Fruit fly (Drosophila melanogaster) whole organism, embryonic: ENCODE results near the gene CG5808.
A peak's percentile ranks its signal among the peaks of the same experiment; 100 is the strongest.

ENCODE experiments used
- Blimp-1 ChIP-seq: fragments of 200-800 bp; sonication (Bioruptor generic); optimal IDR thresholded peaks from 3 replicates; lab custom pipeline; 2018; ENCODE audit warnings: missing biosample characterization, missing genetic modification characterization, mild to moderate bottlenecking, moderate library complexity, missing genetic modification reagents
- CG10267 ChIP-seq: fragments of 200-800 bp; sonication (Bioruptor generic); optimal IDR thresholded peaks from 2 replicates; lab custom pipeline; 2018; ENCODE audit warnings: missing biosample characterization, mild to moderate bottlenecking, missing genetic modification characterization, moderate library complexity
- CG10959 ChIP-seq: fragments of 200-800 bp; sonication (Bioruptor generic); IDR thresholded peaks from 2 replicates; pipeline ENCODE4 v1.3.6; 2022; ENCODE audit warnings: missing biosample characterization, missing genetic modification characterization
- CG11695 ChIP-seq: fragments of 200-800 bp; sonication (Bioruptor generic); IDR thresholded peaks from 3 replicates; pipeline ENCODE4 v1.3.6; 2022; ENCODE audit warnings: missing biosample characterization, missing genetic modification characterization
- CG12659 ChIP-seq: fragments of 200-800 bp; sonication (Bioruptor generic); optimal IDR thresholded peaks from 3 replicates; lab custom pipeline; 2017; ENCODE audit warnings: mild to moderate bottlenecking, missing biosample characterization, missing genetic modification reagents, missing genetic modification characterization
- CG13424 ChIP-seq: fragments of 200-800 bp; sonication (Bioruptor generic); optimal IDR thresholded peaks from 2 replicates; lab custom pipeline; 2019; ENCODE audit warnings: missing biosample characterization, mild to moderate bottlenecking, missing genetic modification characterization, moderate library complexity
- CG13894 ChIP-seq: fragments of 200-800 bp; sonication (Bioruptor generic); optimal IDR thresholded peaks from 3 replicates; lab custom pipeline; 2018; ENCODE audit warnings: missing biosample characterization, mild to moderate bottlenecking, missing genetic modification characterization, moderate library complexity
- CG14710 ChIP-seq: fragments of 200-800 bp; sonication (Bioruptor generic); optimal IDR thresholded peaks from 3 replicates; lab custom pipeline; 2019; ENCODE audit warnings: missing biosample characterization, mild to moderate bottlenecking, missing genetic modification characterization, moderate library complexity
- CG17802 ChIP-seq: fragments of 200-800 bp; sonication (Bioruptor generic); optimal IDR thresholded peaks from 2 replicates; lab custom pipeline; 2018; ENCODE audit warnings: missing biosample characterization, mild to moderate bottlenecking, missing genetic modification characterization, moderate library complexity
- CG2116 ChIP-seq: fragments of 200-800 bp; sonication (Bioruptor generic); optimal IDR thresholded peaks from 3 replicates; lab custom pipeline; 2018; ENCODE audit warnings: missing biosample characterization, mild to moderate bottlenecking, missing genetic modification characterization
- CG2120 ChIP-seq: fragments of 200-800 bp; sonication (Bioruptor generic); optimal IDR thresholded peaks from 3 replicates; lab custom pipeline; 2016; ENCODE audit warnings: missing biosample characterization, missing genetic modification characterization
- CG2129 ChIP-seq: fragments of 200-800 bp; sonication (Bioruptor generic); IDR thresholded peaks from 2 replicates; pipeline ENCODE4 v1.3.6; 2022; ENCODE audit warnings: missing biosample characterization, missing genetic modification characterization; ENCODE audit not compliant: partially characterized antibody
- CG32767 ChIP-seq: fragments of 200-800 bp; sonication (Bioruptor generic); IDR thresholded peaks from 2 replicates; pipeline ENCODE4 v1.3.6; 2022; ENCODE audit warnings: missing biosample characterization, missing genetic modification characterization
- CG4404 ChIP-seq: fragments of 200-800 bp; sonication (Bioruptor generic); IDR thresholded peaks from 2 replicates; pipeline ENCODE4 v1.3.6; 2022; ENCODE audit warnings: missing biosample characterization, missing genetic modification characterization
- CG4424 ChIP-seq: fragments of 200-800 bp; sonication (Bioruptor generic); optimal IDR thresholded peaks from 3 replicates; lab custom pipeline; 2016; ENCODE audit warnings: missing biosample characterization, missing genetic modification characterization
- CG4707 ChIP-seq: fragments of 200-800 bp; sonication (Bioruptor generic); optimal IDR thresholded peaks from 2 replicates; lab custom pipeline; 2018; ENCODE audit warnings: missing biosample characterization, mild to moderate bottlenecking, missing genetic modification characterization, moderate library complexity
- CG4730 ChIP-seq: fragments of 200-800 bp; sonication (Bioruptor generic); IDR thresholded peaks from 2 replicates; pipeline ENCODE4 v1.3.6; 2022; ENCODE audit warnings: missing biosample characterization, missing genetic modification characterization
- CG4820 ChIP-seq: fragments of 200-800 bp; sonication (Bioruptor generic); optimal IDR thresholded peaks from 3 replicates; lab custom pipeline; 2016; ENCODE audit warnings: missing biosample characterization, missing genetic modification characterization
- CG5245 ChIP-seq: fragments of 200-800 bp; sonication (Bioruptor generic); optimal IDR thresholded peaks from 3 replicates; lab custom pipeline; 2016; ENCODE audit warnings: missing biosample characterization, missing genetic modification characterization
- CG9609 ChIP-seq: fragments of 200-800 bp; sonication (Bioruptor generic); optimal IDR thresholded peaks from 3 replicates; lab custom pipeline; 2016; ENCODE audit warnings: missing biosample characterization, missing genetic modification characterization
- CTCF ChIP-seq: fragments of 200-800 bp; sonication (Bioruptor generic); optimal IDR thresholded peaks from 2 replicates; lab custom pipeline; 2017; ENCODE audit warnings: missing biosample characterization, mild to moderate bottlenecking, missing genetic modification characterization, moderate library complexity
- E2f1 ChIP-seq: fragments of 200-800 bp; sonication (Bioruptor generic); IDR thresholded peaks from 2 replicates; pipeline ENCODE4 v1.3.6; 2022; ENCODE audit warnings: missing biosample characterization, missing genetic modification characterization
- Hr78 ChIP-seq, 2 experiments: fragments of 200-800 bp in 1 of 2; fragments of >200 bp in 1 of 2; sonication (Bioruptor generic) in 1 of 2; optimal IDR thresholded peaks; 2 replicates each; lab custom pipeline; 2017 to 2019; ENCODE audit warnings: missing biosample characterization in 2 of 2, missing genetic modification characterization in 2 of 2, mild to moderate bottlenecking in 1 of 2, moderate library complexity in 1 of 2
- Lim3 ChIP-seq: fragments of 200-800 bp; sonication (Bioruptor generic); IDR thresholded peaks from 2 replicates; pipeline ENCODE4 v1.3.6; 2022; ENCODE audit warnings: missing biosample characterization, missing genetic modification characterization
- MBD-R2 ChIP-seq: fragments of 200-800 bp; sonication (Bioruptor generic); IDR thresholded peaks from 2 replicates; pipeline ENCODE4 v1.3.6; 2022; ENCODE audit warnings: missing biosample characterization, missing genetic modification characterization
- Max ChIP-seq: fragments of 200-800 bp; sonication (Bioruptor generic); optimal IDR thresholded peaks from 2 replicates; lab custom pipeline; 2016; ENCODE audit warnings: missing biosample characterization, mild to moderate bottlenecking, missing genetic modification characterization
- Neu2 ChIP-seq: fragments of 200-800 bp; sonication (Bioruptor generic); optimal IDR thresholded peaks from 3 replicates; lab custom pipeline; 2016; ENCODE audit warnings: missing biosample characterization, missing genetic modification characterization, borderline replicate concordance
- Rfx ChIP-seq: fragments of 200-800 bp; sonication (Bioruptor generic); IDR thresholded peaks from 2 replicates; pipeline ENCODE4 v1.3.6; 2022; ENCODE audit warnings: missing biosample characterization, missing genetic modification characterization
- Rx ChIP-seq: fragments of 200-800 bp; sonication (Bioruptor generic); IDR thresholded peaks from 2 replicates; pipeline ENCODE4 v1.3.6; 2022; ENCODE audit warnings: missing biosample characterization, missing genetic modification characterization
- Sry-δ ChIP-seq: fragments of 200-800 bp; sonication (Bioruptor generic); optimal IDR thresholded peaks from 2 replicates; lab custom pipeline; 2016; ENCODE audit warnings: missing biosample characterization, missing genetic modification characterization
- YL-1 ChIP-seq: fragments of 200-800 bp; sonication (Bioruptor generic); optimal IDR thresholded peaks from 3 replicates; lab custom pipeline; 2017; ENCODE audit warnings: missing biosample characterization, mild to moderate bottlenecking, missing genetic modification characterization
- amos ChIP-seq: fragments of 200-800 bp; sonication (Bioruptor generic); IDR thresholded peaks from 2 replicates; pipeline ENCODE4 v1.3.6; 2022; ENCODE audit warnings: missing biosample characterization, missing genetic modification characterization; ENCODE audit not compliant: partially characterized antibody
- ap ChIP-seq: fragments of 200-800 bp; sonication (Bioruptor generic); IDR thresholded peaks from 2 replicates; pipeline ENCODE4 v1.3.6; 2022; ENCODE audit warnings: missing biosample characterization, missing genetic modification characterization
- crol ChIP-seq: fragments of 200-800 bp; sonication (Bioruptor generic); IDR thresholded peaks from 2 replicates; pipeline ENCODE4 v1.3.6; 2022; ENCODE audit warnings: missing biosample characterization, missing genetic modification characterization
- dimm ChIP-seq: fragments of 200-800 bp; sonication (Bioruptor generic); IDR thresholded peaks from 2 replicates; pipeline ENCODE4 v1.3.6; 2022; ENCODE audit warnings: missing biosample characterization, missing genetic modification characterization
- fd102C ChIP-seq: fragments of 200-800 bp; sonication (Bioruptor generic); optimal IDR thresholded peaks from 2 replicates; lab custom pipeline; 2018; ENCODE audit warnings: missing biosample characterization, mild to moderate bottlenecking, missing genetic modification characterization, moderate library complexity
- fd96Cb ChIP-seq: fragments of 200-800 bp; sonication (Bioruptor generic); optimal IDR thresholded peaks from 2 replicates; lab custom pipeline; 2018; ENCODE audit warnings: missing biosample characterization, mild to moderate bottlenecking, missing genetic modification characterization, moderate library complexity
- ftz-f1 ChIP-seq: fragments of 200-800 bp; sonication (Bioruptor generic); optimal IDR thresholded peaks from 2 replicates; lab custom pipeline; 2016; ENCODE audit warnings: missing biosample characterization, missing genetic modification characterization
- hbn ChIP-seq: fragments of 200-800 bp; sonication (Bioruptor generic); IDR thresholded peaks from 2 replicates; pipeline ENCODE4 v1.3.6; 2022; ENCODE audit warnings: missing biosample characterization, missing genetic modification characterization; ENCODE audit not compliant: partially characterized antibody
- ind ChIP-seq: fragments of 200-800 bp; sonication (Bioruptor generic); optimal IDR thresholded peaks from 3 replicates; lab custom pipeline; 2016; ENCODE audit warnings: missing biosample characterization, missing genetic modification characterization
- jing ChIP-seq: fragments of 200-800 bp; sonication (Bioruptor generic); optimal IDR thresholded peaks from 2 replicates; lab custom pipeline; 2018; ENCODE audit warnings: missing biosample characterization, mild to moderate bottlenecking, missing genetic modification characterization
- lilli ChIP-seq: fragments of 200-800 bp; sonication (Bioruptor generic); optimal IDR thresholded peaks from 3 replicates; lab custom pipeline; 2016; ENCODE audit warnings: missing biosample characterization, missing genetic modification characterization
- lola ChIP-seq, 3 experiments: fragments of >200 bp in 2 of 3; fragments of 200-800 bp in 1 of 3; sonication (Bioruptor generic) in 1 of 3; optimal IDR thresholded peaks; 2 replicates each; lab custom pipeline; 2017 to 2019; ENCODE audit warnings: missing biosample characterization in 3 of 3, missing genetic modification characterization in 3 of 3, mild to moderate bottlenecking in 1 of 3, moderate library complexity in 1 of 3
- oc ChIP-seq: fragments of 200-800 bp; sonication (Bioruptor generic); optimal IDR thresholded peaks from 2 replicates; lab custom pipeline; 2018; ENCODE audit warnings: missing biosample characterization, mild to moderate bottlenecking, missing genetic modification characterization, moderate library complexity
- org-1 ChIP-seq: fragments of 200-800 bp; sonication (Bioruptor generic); optimal IDR thresholded peaks from 2 replicates; lab custom pipeline; 2017; ENCODE audit warnings: missing biosample characterization, missing genetic modification characterization
- trem ChIP-seq: fragments of 200-800 bp; optimal IDR thresholded peaks from 3 replicates; lab custom pipeline; 2019; ENCODE audit warnings: missing biosample characterization, mild to moderate bottlenecking, missing genetic modification characterization, moderate library complexity
- zen ChIP-seq: fragments of 200-800 bp; sonication (Bioruptor generic); optimal IDR thresholded peaks from 3 replicates; lab custom pipeline; 2018; ENCODE audit warnings: missing biosample characterization, mild to moderate bottlenecking, missing genetic modification characterization, moderate library complexity
- zf30C ChIP-seq: fragments of 200-800 bp; sonication (Bioruptor generic); optimal IDR thresholded peaks from 3 replicates; lab custom pipeline; 2018; ENCODE audit warnings: missing biosample characterization, mild to moderate bottlenecking, missing genetic modification characterization

CG5808 gene

DNA sequence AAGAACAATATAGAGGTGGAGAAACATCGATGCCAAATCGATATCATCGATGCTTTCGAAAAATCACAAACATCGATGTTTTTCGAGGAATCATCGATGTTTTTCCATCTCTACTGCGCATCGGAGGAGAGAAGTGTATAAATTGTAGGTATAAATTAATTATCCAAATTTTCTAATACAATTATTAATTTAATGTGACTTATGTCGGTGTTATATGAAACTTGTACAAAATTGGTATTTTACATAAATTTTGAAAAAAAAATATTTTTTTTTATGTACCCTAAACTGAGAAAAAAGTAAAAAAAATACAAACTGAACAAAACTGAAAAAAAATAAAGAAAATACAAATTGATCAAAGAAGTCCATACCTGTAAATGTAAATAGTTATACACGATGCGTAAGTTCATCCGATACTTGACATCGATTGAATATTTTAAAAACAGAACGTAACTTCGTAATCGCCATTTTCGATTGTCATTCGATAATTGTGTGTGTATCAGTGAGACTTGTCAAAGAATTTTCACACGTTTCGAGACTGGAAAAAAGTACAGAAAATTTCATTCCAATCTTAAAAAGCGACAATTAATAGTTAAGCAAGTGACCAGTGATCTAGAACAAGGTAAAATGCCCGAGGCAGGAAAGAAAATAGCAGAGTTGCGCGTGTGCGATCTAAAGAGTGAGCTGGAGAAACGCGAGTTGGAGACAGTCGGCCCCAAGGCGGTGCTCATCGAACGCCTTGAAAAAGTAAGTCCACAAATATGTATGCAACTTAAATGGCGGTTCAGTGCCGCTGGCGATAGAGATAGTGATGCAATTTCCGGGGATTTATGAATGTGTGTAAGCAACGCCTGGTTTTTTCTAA, at the start of gene CG5808, which contains the start of gene Saf-B (continued):
- TF ChIP-seq MBD-R2 (GFP tag; lab: Robert Waterston, UW) (peak; percentile 8; the same call in 1 of the 2 replicates), CG4707 (GFP tag; lab: Kevin White, UChicago) (no peak), jing (no peak), CG14710 (tag; lab: Kevin White, UChicago) (peak; percentile 88), fd96Cb (tag; lab: Kevin White, UChicago) (peak; percentile 38), CG2116 (GFP tag; lab: Kevin White, UChicago) (peak; percentile 79), zen (tag; lab: Kevin White, UChicago) (peak; percentile 32), Max (GFP tag; lab: Kevin White, UChicago) (peak; percentile 61), ftz-f1 (GFP tag; lab: Kevin White, UChicago) (peak; percentile 38), Sry-δ (GFP tag; lab: Kevin White, UChicago) (peak; percentile 86), CTCF (GFP tag; lab: Kevin White, UChicago) (no peak), CG9609 (GFP tag; lab: Kevin White, UChicago) (no peak), CG4820 (GFP tag; lab: Kevin White, UChicago) (peak; percentile 62), CG17802 (tag; lab: Kevin White, UChicago) (peak; percentile 2), zf30C (GFP tag; lab: Kevin White, UChicago) (no peak), lilli (GFP tag; lab: Kevin White, UChicago) (peak; percentile 38), crol (GFP tag; lab: Robert Waterston, UW) (no peak), hbn (GFP tag; lab: Robert Waterston, UW) (peak; percentile 67), fd102C (GFP tag; lab: Kevin White, UChicago) (no peak), Lim3 (GFP tag; lab: Robert Waterston, UW) (no peak), ind (GFP tag; lab: Kevin White, UChicago) (peak; percentile 72), CG11695 (0 out of 3 replicates have a peak, but pooled peaks have one; percentile 28), CG2120 (GFP tag; lab: Kevin White, UChicago) (peak; percentile 22), CG32767 (peak; percentile 81; the same call in 1 of the 2 replicates), dimm (GFP tag; lab: Robert Waterston, UW) (no peak), CG13424 (tag; lab: Kevin White, UChicago) (peak; percentile 30), CG2129 (GFP tag; lab: Robert Waterston, UW) (peak; percentile 60), CG12659 (peak; percentile 63), amos (GFP tag; lab: Robert Waterston, UW) (peak; percentile 76), CG10959 (GFP tag; lab: Robert Waterston, UW) (no peak), Neu2 (GFP tag; lab: Kevin White, UChicago) (no peak), CG5245 (GFP tag; lab: Kevin White, UChicago) (peak; percentile 57), lola (GFP tag; optimal IDR thresholded peaks at IDR 0.05; lab: Kevin White, UChicago) (peak in 1 of 3 experiments; percentile 60), trem (tag; lab: Kevin White, UChicago) (peak; percentile 68), CG4730 (GFP tag; lab: Robert Waterston, UW) (no peak), ap (GFP tag; lab: Robert Waterston, UW) (peak; percentile 26; the same call in 1 of the 2 replicates), Rx (GFP tag; lab: Robert Waterston, UW) (no peak), CG4424 (GFP tag; lab: Kevin White, UChicago) (peak; percentile 58), oc (tag; lab: Kevin White, UChicago) (no peak), Blimp-1 (GFP tag; lab: Kevin White, UChicago) (no peak), E2f1 (GFP tag; lab: Robert Waterston, UW) (peak; percentile 59), Hr78 (GFP tag; optimal IDR thresholded peaks at IDR 0.05; lab: Kevin White, UChicago) (no peak), CG13894 (tag; lab: Kevin White, UChicago) (no peak), CG4404 (GFP tag; lab: Robert Waterston, UW) (peak; percentile 48; the same call in 1 of the 2 replicates), YL-1 (GFP tag; lab: Kevin White, UChicago) (peak; percentile 49), Rfx (peak; percentile 53; the same call in 1 of the 2 replicates), org-1 (GFP tag; lab: Kevin White, UChicago) (no peak), CG10267 (peak; percentile 67)
